Worm (Caenorhabditis elegans) whole organism, midembryonic: ENCODE results near the gene erd-2.1.

Source experiments
- cog-1 ChIP-seq: sonication (generic microtip); optimal IDR thresholded peaks from 2 replicates; lab custom pipeline; 2016; ENCODE audit warnings: missing genetic modification characterization, missing compliant biosample characterization
- flt-1 ChIP-seq: fragments of 200-800 bp; sonication (Bioruptor generic); IDR thresholded peaks from 2 replicates; pipeline ENCODE4 v1.3.6; 2022; ENCODE audit warnings: missing genetic modification characterization, missing compliant biosample characterization
- klf-2 ChIP-seq: fragments of 200-800 bp; sonication (Bioruptor generic); conservative IDR thresholded peaks from 2 replicates; pipeline ENCODE4 v1.3.6; 2022; ENCODE audit warnings: missing genetic modification reagents, missing genetic modification characterization, missing compliant biosample characterization
- med-1 ChIP-seq: sonication (generic microtip); optimal IDR thresholded peaks from 2 replicates; lab custom pipeline; 2017; ENCODE audit warnings: missing genetic modification characterization, mild to moderate bottlenecking, missing compliant biosample characterization, antibody characterized with exemption, missing genetic modification reagents; ENCODE audit not compliant: insufficient read depth
- ref-1 ChIP-seq: fragments of 200-800 bp; sonication (Bioruptor generic); conservative IDR thresholded peaks from 2 replicates; pipeline ENCODE4 v1.3.6; 2022; ENCODE audit warnings: missing genetic modification reagents, missing genetic modification characterization, missing compliant biosample characterization
- tab-1 ChIP-seq: fragments of 200-800 bp; sonication (Bioruptor generic); IDR thresholded peaks from 2 replicates; pipeline ENCODE4 v1.3.6; 2022; ENCODE audit warnings: missing genetic modification characterization, missing compliant biosample characterization
- ztf-23 ChIP-seq: fragments of 200-800 bp; sonication (Bioruptor generic); IDR thresholded peaks from 2 replicates; pipeline ENCODE4 v1.3.6; 2022; ENCODE audit warnings: missing genetic modification reagents, missing genetic modification characterization, missing compliant biosample characterization
- ztf-29 ChIP-seq: fragments of 200-800 bp; sonication (Bioruptor generic); IDR thresholded peaks from 2 replicates; pipeline ENCODE4 v1.3.6; 2022; ENCODE audit warnings: missing genetic modification reagents, missing genetic modification characterization, missing compliant biosample characterization

- TF ChIP-seq flt-1 (GFP tag; lab: Robert Waterston, UW) (no peak), ztf-23 (no peak), ref-1 (no peak), cog-1 (no peak), ztf-29 (no peak), med-1 (GFP tag; lab: Kevin White, UChicago) (no peak), klf-2 (no peak), tab-1 (GFP tag; lab: Robert Waterston, UW) (no peak)
These were observed 46.7 kb upstream of the erd-2.1 start, which contains the start of gene sex-1 for ce11 chrX:10205321-10205720.
